Worm (Caenorhabditis elegans) whole organism, midembryonic: ENCODE results near the gene rpl-32.

Experiments
- flt-1 ChIP-seq: fragments of 200-800 bp; sonication (Bioruptor generic); IDR thresholded peaks from 2 replicates; pipeline ENCODE4 v1.3.6; 2022; ENCODE audit warnings: missing genetic modification characterization, missing compliant biosample characterization
- ztf-23 ChIP-seq: fragments of 200-800 bp; sonication (Bioruptor generic); IDR thresholded peaks from 2 replicates; pipeline ENCODE4 v1.3.6; 2022; ENCODE audit warnings: missing genetic modification reagents, missing genetic modification characterization, missing compliant biosample characterization

DNA sequence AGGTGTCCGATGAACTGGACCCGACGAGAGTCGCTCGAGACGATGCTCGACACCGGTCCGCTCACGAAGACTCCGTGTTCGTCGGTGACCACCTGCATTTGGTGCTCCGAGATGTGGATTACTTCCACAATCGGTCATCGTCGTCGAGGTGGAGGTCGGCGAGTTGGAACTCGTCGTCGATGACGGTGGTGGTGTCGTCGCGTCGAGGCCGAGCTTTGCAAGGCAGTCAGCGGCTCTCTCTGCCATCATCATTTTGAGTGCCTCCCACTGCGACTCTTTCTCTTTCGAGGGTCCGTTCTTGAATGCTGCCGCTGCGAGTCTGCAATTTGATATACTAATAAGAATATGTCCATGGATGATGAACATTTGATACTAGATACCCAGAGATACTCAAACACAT lies 49.1 kb downstream of the rpl-32 start:
- TF ChIP-seq ztf-23 (GFP tag; lab: Robert Waterston, UW) (no peak), flt-1 (no peak)
